Worm (Caenorhabditis elegans) whole organism, L1 larva: ENCODE results near the gene F58D12.3.
A peak's percentile ranks its signal among the peaks of the same experiment; 100 is the strongest.

ENCODE experiments used
- C04F5.9 ChIP-seq: sonication (generic microtip); optimal IDR thresholded peaks from 2 replicates; lab custom pipeline; 2016; ENCODE audit warnings: missing genetic modification characterization, missing compliant biosample characterization
- C34B4.2 ChIP-seq: sonication (generic microtip); optimal IDR thresholded peaks from 2 replicates; lab custom pipeline; 2017; ENCODE audit warnings: mild to moderate bottlenecking, missing genetic modification characterization, missing compliant biosample characterization
- F16B12.6 ChIP-seq: fragments of 150-350 bp; optimal IDR thresholded peaks from 2 replicates; lab custom pipeline; 2014; ENCODE audit warnings: missing biosample characterization, missing genetic modification characterization
- Y116A8C.19 ChIP-seq: sonication (generic microtip); optimal IDR thresholded peaks from 2 replicates; lab custom pipeline; 2016; ENCODE audit warnings: missing compliant biosample characterization, missing genetic modification characterization, borderline replicate concordance
- ama-1 ChIP-seq: fragments of 150-350 bp; optimal IDR thresholded peaks from 2 replicates; lab custom pipeline; 2014
- blmp-1 ChIP-seq: fragments of 150-350 bp; optimal IDR thresholded peaks from 2 replicates; lab custom pipeline; 2014; ENCODE audit warnings: missing biosample characterization, missing genetic modification characterization
- ceh-82 ChIP-seq, 3 experiments: fragments of 150-350 bp in 1 of 3; sonication (generic microtip) in 2 of 3; optimal IDR thresholded peaks; 2 replicates each; lab custom pipeline; 2014 to 2017; ENCODE audit warnings: missing biosample characterization in 3 of 3, missing genetic modification characterization in 3 of 3
- dpl-1 ChIP-seq, 3 experiments: fragments of 150-350 bp in 2 of 3; sonication (generic microtip) in 1 of 3; optimal IDR thresholded peaks; 2 replicates each; lab custom pipeline; 2014 to 2017; ENCODE audit warnings: missing biosample characterization in 3 of 3, missing genetic modification characterization in 3 of 3, missing genetic modification reagents in 3 of 3
- dsc-1 ChIP-seq: sonication (generic microtip); optimal IDR thresholded peaks from 2 replicates; lab custom pipeline; 2016; ENCODE audit warnings: mild to moderate bottlenecking, missing genetic modification characterization, missing compliant biosample characterization
- efl-3 ChIP-seq: fragments of 200-800 bp; sonication (Bioruptor generic); optimal IDR thresholded peaks from 2 replicates; lab custom pipeline; 2018; ENCODE audit warnings: mild to moderate bottlenecking, missing genetic modification characterization, missing compliant biosample characterization
- egl-13 ChIP-seq: sonication (generic microtip); optimal IDR thresholded peaks from 2 replicates; lab custom pipeline; 2016; ENCODE audit warnings: missing genotype, missing genetic modification reagents, missing genetic modification characterization, missing compliant biosample characterization
- egl-27 ChIP-seq, 2 experiments: fragments of 150-350 bp in 1 of 2; sonication (generic microtip); optimal IDR thresholded peaks; 3 replicates each; lab custom pipeline; 2017 to 2018; ENCODE audit warnings: missing biosample characterization in 2 of 2, missing genetic modification characterization in 2 of 2, missing genetic modification reagents in 2 of 2
- elt-2 ChIP-seq: sonication (generic microtip); optimal IDR thresholded peaks from 2 replicates; lab custom pipeline; 2016; ENCODE audit warnings: missing genetic modification characterization, mild to moderate bottlenecking, inconsistent platforms, missing compliant biosample characterization, missing genetic modification reagents
- elt-3 ChIP-seq, 6 experiments: fragments of 150-350 bp in 1 of 6; sonication (generic microtip); optimal IDR thresholded peaks; 2 replicates each; lab custom pipeline; 2017 to 2018; ENCODE audit warnings: missing biosample characterization in 6 of 6, missing genetic modification characterization in 6 of 6, inconsistent platforms in 1 of 6
- ets-5 ChIP-seq: fragments of 200-800 bp; sonication (Bioruptor generic); IDR thresholded peaks from 2 replicates; pipeline ENCODE4 v1.3.6; 2022; ENCODE audit warnings: missing genetic modification characterization, missing compliant biosample characterization
- fkh-10 ChIP-seq: sonication (generic microtip); optimal IDR thresholded peaks from 2 replicates; lab custom pipeline; 2017; ENCODE audit warnings: missing biosample characterization, missing genetic modification reagents, missing genetic modification characterization
- fkh-4 ChIP-seq: sonication (generic microtip); optimal IDR thresholded peaks from 2 replicates; lab custom pipeline; 2016; ENCODE audit warnings: missing compliant biosample characterization, missing genetic modification characterization, borderline replicate concordance
- fkh-8 ChIP-seq: sonication (generic microtip); optimal IDR thresholded peaks from 2 replicates; lab custom pipeline; 2016; ENCODE audit warnings: mild to moderate bottlenecking, missing genetic modification characterization, missing compliant biosample characterization
- fos-1 ChIP-seq: fragments of 150-350 bp; optimal IDR thresholded peaks from 2 replicates; lab custom pipeline; 2014; ENCODE audit warnings: missing biosample characterization, missing genetic modification characterization
- grh-1 ChIP-seq: fragments of 200-800 bp; sonication (Bioruptor generic); IDR thresholded peaks from 2 replicates; pipeline ENCODE4 v1.3.6; 2022; ENCODE audit warnings: missing genetic modification reagents, missing genetic modification characterization, missing compliant biosample characterization
- hlh-17 ChIP-seq: fragments of 200-800 bp; sonication (Bioruptor generic); optimal IDR thresholded peaks from 2 replicates; lab custom pipeline; 2018; ENCODE audit warnings: missing genetic modification characterization, mild to moderate bottlenecking, missing compliant biosample characterization, moderate library complexity, borderline replicate concordance
- hlh-4 ChIP-seq: sonication (generic microtip); optimal IDR thresholded peaks from 2 replicates; lab custom pipeline; 2016; ENCODE audit warnings: mild to moderate bottlenecking, missing genetic modification characterization, missing compliant biosample characterization
- hpl-2 ChIP-seq: fragments of 150-350 bp; optimal IDR thresholded peaks from 2 replicates; lab custom pipeline; 2014; ENCODE audit warnings: missing biosample characterization, missing genetic modification reagents, missing genetic modification characterization
- irx-1 ChIP-seq: sonication (generic microtip); optimal IDR thresholded peaks from 2 replicates; lab custom pipeline; 2016; ENCODE audit warnings: missing genetic modification characterization, missing compliant biosample characterization
- isw-1 ChIP-seq: fragments of 200-800 bp; sonication (Bioruptor generic); IDR thresholded peaks from 2 replicates; pipeline ENCODE4 v1.3.6; 2022; ENCODE audit warnings: missing genetic modification characterization, missing compliant biosample characterization
- lin-13 ChIP-seq: fragments of 150-350 bp; optimal IDR thresholded peaks from 2 replicates; lab custom pipeline; 2014; ENCODE audit warnings: missing biosample characterization, missing genetic modification reagents, missing genetic modification characterization
- lin-15B ChIP-seq: fragments of 150-350 bp; sonication (generic microtip); optimal IDR thresholded peaks from 3 replicates; lab custom pipeline; 2014; ENCODE audit warnings: missing biosample characterization, missing genetic modification characterization
- lin-35 ChIP-seq, 2 experiments: fragments of 150-350 bp; optimal IDR thresholded peaks; 2 replicates each; lab custom pipeline; 2014; ENCODE audit warnings: missing biosample characterization in 2 of 2, missing genetic modification characterization in 2 of 2, missing genetic modification reagents in 2 of 2
- lir-3 ChIP-seq: sonication (generic microtip); optimal IDR thresholded peaks from 2 replicates; lab custom pipeline; 2016; ENCODE audit warnings: mild to moderate bottlenecking, missing genetic modification characterization, moderate library complexity, missing compliant biosample characterization; ENCODE audit not compliant: poor library complexity
- mdl-1 ChIP-seq, 2 experiments: fragments of 150-350 bp; optimal IDR thresholded peaks; 2 replicates each; lab custom pipeline; 2014 to 2017; ENCODE audit warnings: missing biosample characterization in 2 of 2, missing genetic modification characterization in 2 of 2, inconsistent platforms in 1 of 2
- mep-1 ChIP-seq: fragments of 150-350 bp; optimal IDR thresholded peaks from 2 replicates; lab custom pipeline; 2014; ENCODE audit warnings: missing biosample characterization, missing genetic modification characterization
- nhr-11 ChIP-seq: fragments of 150-350 bp; optimal IDR thresholded peaks from 2 replicates; lab custom pipeline; 2014; ENCODE audit warnings: missing biosample characterization, missing genetic modification characterization
- nhr-19 ChIP-seq: fragments of 200-800 bp; sonication (Bioruptor generic); conservative IDR thresholded peaks from 2 replicates; pipeline ENCODE4 v1.3.6; 2022; ENCODE audit warnings: missing genetic modification characterization, missing compliant biosample characterization
- nhr-237 ChIP-seq: fragments of 150-350 bp; optimal IDR thresholded peaks from 2 replicates; lab custom pipeline; 2014; ENCODE audit warnings: missing biosample characterization, missing genetic modification characterization
- nhr-76 ChIP-seq: sonication (generic microtip); optimal IDR thresholded peaks from 2 replicates; lab custom pipeline; 2017; ENCODE audit warnings: missing biosample characterization, missing genetic modification characterization
- nhr-85 ChIP-seq: sonication (generic microtip); peaks from one replicate; lab custom pipeline; 2016; ENCODE audit warnings: missing genetic modification characterization, inconsistent platforms, missing compliant biosample characterization
- rnt-1 ChIP-seq: sonication (generic microtip); optimal IDR thresholded peaks from 2 replicates; lab custom pipeline; 2016; ENCODE audit warnings: mild to moderate bottlenecking, missing genetic modification characterization, moderate library complexity, missing compliant biosample characterization
- skn-1 ChIP-seq: fragments of 150-350 bp; optimal IDR thresholded peaks from 2 replicates; lab custom pipeline; 2014; ENCODE audit warnings: missing biosample characterization, missing genetic modification characterization
- snpc-4 ChIP-seq: fragments of 150-350 bp; optimal IDR thresholded peaks from 2 replicates; lab custom pipeline; 2014; ENCODE audit warnings: missing biosample characterization, missing genetic modification characterization
- sox-4 ChIP-seq: sonication (generic microtip); optimal IDR thresholded peaks from 2 replicates; lab custom pipeline; 2016; ENCODE audit warnings: missing genetic modification characterization, missing compliant biosample characterization
- tbx-2 ChIP-seq: sonication (generic microtip); optimal IDR thresholded peaks from 2 replicates; lab custom pipeline; 2016; ENCODE audit warnings: missing genetic modification characterization, missing compliant biosample characterization
- unc-86 ChIP-seq: sonication (generic microtip); optimal IDR thresholded peaks from 2 replicates; lab custom pipeline; 2016; ENCODE audit warnings: missing genetic modification characterization, missing compliant biosample characterization
- unc-98 ChIP-seq: fragments of 200-800 bp; sonication (Bioruptor generic); IDR thresholded peaks from 2 replicates; pipeline ENCODE4 v1.3.6; 2022; ENCODE audit warnings: missing genetic modification characterization, missing compliant biosample characterization
- xbp-1 ChIP-seq: sonication (generic microtip); optimal IDR thresholded peaks from 2 replicates; lab custom pipeline; 2016; ENCODE audit warnings: missing genetic modification characterization, missing compliant biosample characterization
- zip-4 ChIP-seq: fragments of 200-800 bp; sonication (Bioruptor generic); optimal IDR thresholded peaks from 2 replicates; lab custom pipeline; 2018; ENCODE audit warnings: mild to moderate bottlenecking, missing genetic modification characterization, moderate library complexity, missing compliant biosample characterization
- ztf-4 ChIP-seq: fragments of 150-350 bp; optimal IDR thresholded peaks from 2 replicates; lab custom pipeline; 2014; ENCODE audit warnings: missing biosample characterization, missing genetic modification characterization

Gene F58D12.3

ce11 chrV:14055097-14055496 is 2.5 kb upstream of the F58D12.3 start (continued):
- TF ChIP-seq egl-27 (tag; optimal IDR thresholded peaks at IDR 0.05; lab: Kevin White, UChicago) (peak in 1 of 2 experiments; percentile 4), unc-98 (GFP tag; lab: Robert Waterston, UW) (peak; percentile 100), C34B4.2 (tag; lab: Kevin White, UChicago) (peak; percentile 92), mdl-1 (tag; optimal IDR thresholded peaks at IDR 0.05; lab: Kevin White, UChicago) (peak in 1 of 2 experiments; percentile 90), Y116A8C.19 (tag; lab: Kevin White, UChicago) (peak; percentile 98), xbp-1 (peak; percentile 96), elt-3 (tag; optimal IDR thresholded peaks at IDR 0.05; lab: Kevin White, UChicago) (peak in 4 of 6 experiments; percentile 18 to 85 (median 64)), snpc-4 (tag; lab: Kevin White, UChicago) (peak; percentile 85), hlh-17 (peak; percentile 94), lin-35 (GFP tag; optimal IDR thresholded peaks at IDR 0.05; lab: Kevin White, UChicago) (peak; percentile 83 to 89), egl-13 (tag; lab: Kevin White, UChicago) (peak; percentile 98), sox-4 (tag; lab: Kevin White, UChicago) (peak; percentile 98), ets-5 (GFP tag; lab: Robert Waterston, UW) (peak; percentile 67; the same call in 1 of the 2 replicates), unc-86 (peak; percentile 94), zip-4 (peak; percentile 92), blmp-1 (tag; lab: Kevin White, UChicago) (peak; percentile 59), tbx-2 (tag; lab: Kevin White, UChicago) (peak; percentile 99), dpl-1 (GFP tag; optimal IDR thresholded peaks at IDR 0.05; lab: Kevin White, UChicago) (peak; percentile 80 to 87 (median 81)), mep-1 (tag; lab: Kevin White, UChicago) (peak; percentile 83), fkh-8 (tag; lab: Kevin White, UChicago) (peak; percentile 97), nhr-19 (peak; percentile 100), nhr-237 (tag; lab: Kevin White, UChicago) (peak; percentile 63), skn-1 (tag; lab: Kevin White, UChicago) (peak; percentile 62), lin-15B (tag; lab: Kevin White, UChicago) (peak; percentile 65), nhr-11 (peak; percentile 80), lir-3 (tag; lab: Kevin White, UChicago) (peak; percentile 99), hlh-4 (peak; percentile 95), elt-2 (tag; lab: Kevin White, UChicago) (peak; percentile 96), nhr-85 (peak; percentile 100), hpl-2 (GFP tag; lab: Kevin White, UChicago) (peak; percentile 53), fkh-4 (tag; lab: Kevin White, UChicago) (peak; percentile 100), nhr-76 (tag; lab: Kevin White, UChicago) (peak; percentile 1), fos-1 (tag; lab: Kevin White, UChicago) (peak; percentile 66), fkh-10 (GFP tag; lab: Kevin White, UChicago) (peak; percentile 29), lin-13 (GFP tag; lab: Kevin White, UChicago) (peak; percentile 92), ceh-82 (tag; optimal IDR thresholded peaks at IDR 0.05; lab: Kevin White, UChicago) (peak; percentile 90 to 92 (median 91)), ztf-4 (tag; lab: Kevin White, UChicago) (peak; percentile 95), rnt-1 (peak; percentile 100), C04F5.9 (tag; lab: Kevin White, UChicago) (peak; percentile 96), dsc-1 (peak; percentile 99), F16B12.6 (tag; lab: Kevin White, UChicago) (peak; percentile 19), irx-1 (peak; percentile 99), isw-1 (GFP tag; lab: Robert Waterston, UW) (peak; percentile 99), efl-3 (GFP tag; lab: Kevin White, UChicago) (peak; percentile 94), grh-1 (GFP tag; lab: Robert Waterston, UW) (peak; percentile 99), ama-1 (peak; percentile 2)
- TF ChIP-seq, all 84 proteins: peak for 70; not testable (repeated sequence) for 14
